Fruit fly (Drosophila melanogaster): Measurements from ENCODE around the gene Pi4KIIalpha.

Gene Pi4KIIalpha

dm6 chr3R:5564775-5565190, 1.3 kb upstream of the Pi4KIIalpha start, which contains the start of the genes CG14671 and CG12746:
Gene CG14671, minus strand, starts transcription at chr3R:5564815.
Gene CG12746, plus strand, starts transcription at chr3R:5564865.
- TF ChIP-seq ovo (GFP tag; optimal IDR thresholded peaks at IDR 0.05): no peak
- peak; percentile 64 for TF ChIP-seq Mnt (GFP tag; optimal IDR thresholded peaks at IDR 0.05)
- TF ChIP-seq tj (GFP tag; optimal IDR thresholded peaks at IDR 0.05): peak; percentile 35
- TF ChIP-seq Hr96 (GFP tag; optimal IDR thresholded peaks at IDR 0.05): no peak
- TF ChIP-seq CG12768 (GFP tag; optimal IDR thresholded peaks at IDR 0.05): no peak
- no peak for TF ChIP-seq kay (GFP tag; ENCODE audit: borderline replicate concordance)
- TF ChIP-seq CG1620 (GFP tag; optimal IDR thresholded peaks at IDR 0.05): no peak
- no peak for TF ChIP-seq CG7045 (GFP tag; optimal IDR thresholded peaks at IDR 0.05)
- TF ChIP-seq bab1 (GFP tag; optimal IDR thresholded peaks at IDR 0.05): no peak
- no peak for TF ChIP-seq toe (GFP tag; optimal IDR thresholded peaks at IDR 0.05)
- TF ChIP-seq cic (GFP tag; optimal IDR thresholded peaks at IDR 0.05): peak; percentile 48
- TF ChIP-seq cnc (optimal IDR thresholded peaks at IDR 0.05): no peak
- no peak for TF ChIP-seq CG14711 (tag; optimal IDR thresholded peaks at IDR 0.05)
- TF ChIP-seq CG7101 (tag; optimal IDR thresholded peaks at IDR 0.05): no peak
- TF ChIP-seq CG11617 (GFP tag; optimal IDR thresholded peaks at IDR 0.05): peak; percentile 38
- no peak for TF ChIP-seq Clk (GFP tag; optimal IDR thresholded peaks at IDR 0.05)
- no peak for TF ChIP-seq CG5204 (GFP tag; optimal IDR thresholded peaks at IDR 0.05)
- TF ChIP-seq CG33017 (tag; optimal IDR thresholded peaks at IDR 0.05): no peak
- TF ChIP-seq pad (GFP tag; optimal IDR thresholded peaks at IDR 0.05): no peak
- no peak for TF ChIP-seq Crg-1 (GFP tag; optimal IDR thresholded peaks at IDR 0.05)

- TF ChIP-seq pad (GFP tag; optimal IDR thresholded peaks at IDR 0.05): no peak
- no peak for TF ChIP-seq Hr96 (GFP tag; optimal IDR thresholded peaks at IDR 0.05)
- no peak for TF ChIP-seq bab1 (GFP tag; optimal IDR thresholded peaks at IDR 0.05)
- TF ChIP-seq Clk (GFP tag; optimal IDR thresholded peaks at IDR 0.05): no peak
- TF ChIP-seq CG5204 (GFP tag; optimal IDR thresholded peaks at IDR 0.05): no peak
- TF ChIP-seq Crg-1 (GFP tag; optimal IDR thresholded peaks at IDR 0.05): no peak
- no peak for TF ChIP-seq CG7045 (GFP tag; optimal IDR thresholded peaks at IDR 0.05)
- no peak for TF ChIP-seq CG12768 (GFP tag; optimal IDR thresholded peaks at IDR 0.05)
- no peak for TF ChIP-seq cic (GFP tag; optimal IDR thresholded peaks at IDR 0.05)
- no peak for TF ChIP-seq CG11617 (GFP tag; optimal IDR thresholded peaks at IDR 0.05)
- no peak for TF ChIP-seq kay (GFP tag; ENCODE audit: borderline replicate concordance)
- TF ChIP-seq CG1620 (GFP tag; optimal IDR thresholded peaks at IDR 0.05): no peak
- TF ChIP-seq toe (GFP tag; optimal IDR thresholded peaks at IDR 0.05): no peak
- TF ChIP-seq ovo (GFP tag; optimal IDR thresholded peaks at IDR 0.05): no peak
These were observed 496 bp downstream of the Pi4KIIalpha start for dm6 chr3R:5562956-5563355.

- no peak for TF ChIP-seq CG7045 (GFP tag; optimal IDR thresholded peaks at IDR 0.05)
- no peak for TF ChIP-seq CG7101 (tag; optimal IDR thresholded peaks at IDR 0.05)
- TF ChIP-seq bab1 (GFP tag; optimal IDR thresholded peaks at IDR 0.05): no peak
- no peak for TF ChIP-seq CG33017 (tag; optimal IDR thresholded peaks at IDR 0.05)
- TF ChIP-seq toe (GFP tag; optimal IDR thresholded peaks at IDR 0.05): no peak
- no peak for TF ChIP-seq kay (GFP tag; ENCODE audit: borderline replicate concordance)
- TF ChIP-seq pad (GFP tag; optimal IDR thresholded peaks at IDR 0.05): no peak
- no peak for TF ChIP-seq tj (GFP tag; optimal IDR thresholded peaks at IDR 0.05)
- no peak for TF ChIP-seq CG14711 (tag; optimal IDR thresholded peaks at IDR 0.05)
- TF ChIP-seq ovo (GFP tag; optimal IDR thresholded peaks at IDR 0.05): no peak
- no peak for TF ChIP-seq Clk (GFP tag; optimal IDR thresholded peaks at IDR 0.05)
- no peak for TF ChIP-seq Crg-1 (GFP tag; optimal IDR thresholded peaks at IDR 0.05)
- no peak for TF ChIP-seq CG5204 (GFP tag; optimal IDR thresholded peaks at IDR 0.05)
- no peak for TF ChIP-seq cnc (optimal IDR thresholded peaks at IDR 0.05)
- no peak for TF ChIP-seq CG1620 (GFP tag; optimal IDR thresholded peaks at IDR 0.05)
- TF ChIP-seq Mnt (GFP tag; optimal IDR thresholded peaks at IDR 0.05): no peak
- no peak for TF ChIP-seq cic (GFP tag; optimal IDR thresholded peaks at IDR 0.05)
- TF ChIP-seq Hr96 (GFP tag; optimal IDR thresholded peaks at IDR 0.05): no peak
- no peak for TF ChIP-seq CG12768 (GFP tag; optimal IDR thresholded peaks at IDR 0.05)
These were observed 8.6 kb downstream of the Pi4KIIalpha start, which contains the start of gene Snm1 for dm6 chr3R:5554852-5555251. Gene Snm1, plus strand, starts transcription at chr3R:5555084.

dm6 chr3R:5554082-5554481, 9.4 kb downstream of the Pi4KIIalpha start, which contains the start of gene Pcmt:
Gene Pcmt, minus strand, starts transcription at chr3R:5554316.
- TF ChIP-seq CG11617 (GFP tag; optimal IDR thresholded peaks at IDR 0.05) (no peak), Hr96 (GFP tag; optimal IDR thresholded peaks at IDR 0.05) (no peak), Crg-1 (GFP tag; optimal IDR thresholded peaks at IDR 0.05) (no peak), ovo (GFP tag; optimal IDR thresholded peaks at IDR 0.05) (no peak), pad (GFP tag; optimal IDR thresholded peaks at IDR 0.05) (no peak), CG12768 (GFP tag; optimal IDR thresholded peaks at IDR 0.05) (no peak), CG7045 (GFP tag; optimal IDR thresholded peaks at IDR 0.05) (no peak)

DNA sequence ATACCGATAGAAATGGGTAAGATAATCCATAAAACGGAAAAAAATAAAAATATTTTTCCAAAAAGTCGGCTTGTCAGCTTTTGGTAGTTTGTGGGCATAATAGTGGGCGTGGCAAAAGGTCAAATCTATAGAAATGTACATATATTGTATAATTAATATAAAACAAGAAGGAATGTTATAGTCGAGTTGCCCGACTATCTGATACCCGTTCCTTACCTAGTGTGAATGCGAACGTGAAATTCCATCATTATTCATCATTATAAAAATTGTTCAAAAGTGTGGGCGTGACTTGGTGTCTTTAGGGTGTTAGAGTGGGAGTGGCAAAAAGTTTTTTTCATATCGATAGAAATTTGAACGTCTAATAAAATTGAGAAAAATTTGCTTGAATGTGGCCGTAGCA, 11.9 kb downstream of the Pi4KIIalpha start:
- TF ChIP-seq ovo (GFP tag; optimal IDR thresholded peaks at IDR 0.05): no peak
- TF ChIP-seq CG1620 (GFP tag; optimal IDR thresholded peaks at IDR 0.05): no peak
- no peak for TF ChIP-seq Mnt (GFP tag; optimal IDR thresholded peaks at IDR 0.05)
- TF ChIP-seq Clk (GFP tag; optimal IDR thresholded peaks at IDR 0.05): no peak
- TF ChIP-seq CG5204 (GFP tag; optimal IDR thresholded peaks at IDR 0.05): no peak
- TF ChIP-seq Hr96 (GFP tag; optimal IDR thresholded peaks at IDR 0.05): no peak
- TF ChIP-seq CG33017 (tag; optimal IDR thresholded peaks at IDR 0.05): no peak
- TF ChIP-seq bab1 (GFP tag; optimal IDR thresholded peaks at IDR 0.05): no peak
- TF ChIP-seq toe (GFP tag; optimal IDR thresholded peaks at IDR 0.05): no peak
- TF ChIP-seq cic (GFP tag; optimal IDR thresholded peaks at IDR 0.05): no peak
- no peak for TF ChIP-seq pad (GFP tag; optimal IDR thresholded peaks at IDR 0.05)

DNA sequence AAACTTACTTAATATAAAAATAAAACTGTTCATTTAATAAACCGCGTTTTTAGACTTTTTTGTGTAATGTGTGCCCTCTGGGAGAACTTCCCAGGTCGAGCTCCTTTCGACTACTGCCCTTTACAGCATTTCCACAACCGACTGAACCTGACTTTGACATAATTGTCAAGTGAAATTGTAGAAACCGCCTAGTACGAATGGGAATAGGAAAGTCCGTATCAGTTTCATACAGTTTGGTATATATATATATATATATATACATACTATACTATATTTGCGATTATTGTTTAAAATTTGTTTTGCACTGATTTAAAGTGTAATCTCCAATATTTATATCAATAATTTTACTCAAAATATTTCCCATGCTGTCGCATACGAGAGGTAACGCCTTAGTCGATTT, 12.4 kb downstream of the Pi4KIIalpha start, which contains the start of gene mia:
Gene mia, minus strand, starts transcription at position 101 of the 400 bp plus-strand sequence.
- TF ChIP-seq CG11617 (GFP tag; optimal IDR thresholded peaks at IDR 0.05) (no peak), ovo (GFP tag; optimal IDR thresholded peaks at IDR 0.05) (no peak)
